Worm (Caenorhabditis elegans) whole organism, L3 larva: ENCODE measurements around the gene F49C12.1.

ENCODE experiments used
- ama-1 ChIP-seq: fragments of 150-350 bp; optimal IDR thresholded peaks from 2 replicates; lab custom pipeline; 2018
- ceh-82 ChIP-seq: fragments of 150-350 bp; optimal IDR thresholded peaks from 2 replicates; lab custom pipeline; 2014; ENCODE audit warnings: missing biosample characterization, missing genetic modification characterization
- nhr-25 ChIP-seq: sonication (generic microtip); optimal IDR thresholded peaks from 2 replicates; lab custom pipeline; 2017; ENCODE audit warnings: missing biosample characterization, missing genetic modification characterization
- snpc-4 ChIP-seq: fragments of 150-350 bp; optimal IDR thresholded peaks from 2 replicates; lab custom pipeline; 2014; ENCODE audit warnings: missing biosample characterization, missing genetic modification characterization
- tbx-2 ChIP-seq: sonication (generic microtip); optimal IDR thresholded peaks from 2 replicates; lab custom pipeline; 2016; ENCODE audit warnings: mild to moderate bottlenecking, missing genetic modification characterization, missing compliant biosample characterization

- TF ChIP-seq tbx-2 (tag; lab: Kevin White, UChicago) (no peak), ceh-82 (tag; lab: Kevin White, UChicago) (no peak), ama-1 (lab: Kevin White, UChicago) (no peak), nhr-25 (tag; lab: Kevin White, UChicago) (no peak), snpc-4 (tag; lab: Kevin White, UChicago) (no peak)
These were observed 31.6 kb downstream of the F49C12.1 start for ce11 chrIV:9264513-9264912.
